Worm (Caenorhabditis elegans) whole organism, L4 larva: ENCODE measurements around the gene F23H12.5.
A peak's percentile ranks its signal among the peaks of the same experiment; 100 is the strongest.

Source experiments
- F26F4.8 ChIP-seq: fragments of 200-800 bp; sonication (Bioruptor generic); conservative IDR thresholded peaks from 2 replicates; pipeline ENCODE4 v1.3.6; 2022; ENCODE audit warnings: missing genetic modification characterization, missing compliant biosample characterization
- R02D3.7 ChIP-seq: fragments of 150-350 bp; sonication (generic microtip); optimal IDR thresholded peaks from 3 replicates; lab custom pipeline; 2014; ENCODE audit warnings: missing biosample characterization, missing genetic modification characterization
- T20F7.1 ChIP-seq: fragments of 200-800 bp; sonication (Bioruptor generic); optimal IDR thresholded peaks from 2 replicates; lab custom pipeline; 2018; ENCODE audit warnings: mild to moderate bottlenecking, missing genetic modification characterization, missing compliant biosample characterization
- Y105C5A.15 ChIP-seq: fragments of 200-800 bp; sonication (Bioruptor generic); IDR thresholded peaks from 2 replicates; pipeline ENCODE4 v1.3.6; 2022; ENCODE audit warnings: missing genetic modification characterization, missing compliant biosample characterization
- Y5F2A.4 ChIP-seq: fragments of 200-800 bp; sonication (Bioruptor generic); optimal IDR thresholded peaks from 2 replicates; lab custom pipeline; 2018; ENCODE audit warnings: mild to moderate bottlenecking, missing genetic modification characterization, missing compliant biosample characterization
- ZK546.5 ChIP-seq, 2 experiments: sonication (generic microtip); optimal IDR thresholded peaks; 2 replicates each; lab custom pipeline; 2017; ENCODE audit warnings: missing biosample characterization in 2 of 2, missing genetic modification characterization in 2 of 2
- aha-1 ChIP-seq: fragments of 150-350 bp; peaks from one replicate; lab custom pipeline; 2014; ENCODE audit warnings: missing biosample characterization, missing genetic modification characterization
- arid-1 ChIP-seq: fragments of 200-800 bp; sonication (Bioruptor generic); conservative IDR thresholded peaks from 2 replicates; pipeline ENCODE4 v1.3.6; 2022; ENCODE audit warnings: missing genetic modification reagents, missing genetic modification characterization, missing compliant biosample characterization
- attf-4 ChIP-seq: sonication (generic microtip); optimal IDR thresholded peaks from 3 replicates; lab custom pipeline; 2017; ENCODE audit warnings: missing biosample characterization, missing genetic modification characterization
- ceh-28 ChIP-seq: fragments of 150-350 bp; optimal IDR thresholded peaks from 2 replicates; lab custom pipeline; 2014; ENCODE audit warnings: missing biosample characterization, missing genetic modification reagents, missing genetic modification characterization
- ceh-44 ChIP-seq: fragments of 200-800 bp; sonication (Bioruptor generic); IDR thresholded peaks from 2 replicates; pipeline ENCODE4 v1.3.6; 2022; ENCODE audit warnings: missing genetic modification reagents, missing genetic modification characterization, missing compliant biosample characterization
- ceh-62 ChIP-seq: sonication (generic microtip); optimal IDR thresholded peaks from 2 replicates; lab custom pipeline; 2017; ENCODE audit warnings: missing biosample characterization, missing genetic modification characterization
- ces-1 ChIP-seq: fragments of 150-350 bp; sonication (generic microtip); optimal IDR thresholded peaks from 4 replicates; lab custom pipeline; 2014; ENCODE audit warnings: missing biosample characterization, missing genetic modification reagents, missing genetic modification characterization
- cey-2 ChIP-seq: sonication (generic microtip); optimal IDR thresholded peaks from 3 replicates; lab custom pipeline; 2017; ENCODE audit warnings: missing genetic modification characterization, mild to moderate bottlenecking, missing compliant biosample characterization, antibody characterized with exemption, borderline replicate concordance; ENCODE audit not compliant: insufficient read depth
- ctbp-1 ChIP-seq: fragments of 200-800 bp; sonication (Bioruptor generic); IDR thresholded peaks from 2 replicates; pipeline ENCODE4 v1.3.6; 2022; ENCODE audit warnings: missing genetic modification reagents, missing genetic modification characterization, missing compliant biosample characterization
- dmd-8 ChIP-seq: fragments of 200-800 bp; sonication (Bioruptor generic); IDR thresholded peaks from 2 replicates; pipeline ENCODE4 v1.3.6; 2022; ENCODE audit warnings: missing genetic modification characterization, missing compliant biosample characterization
- dmd-9 ChIP-seq: fragments of 200-800 bp; sonication (Bioruptor generic); IDR thresholded peaks from 2 replicates; pipeline ENCODE4 v1.3.6; 2022; ENCODE audit warnings: missing genetic modification reagents, missing genetic modification characterization, missing compliant biosample characterization
- dpl-1 ChIP-seq: fragments of 150-350 bp; optimal IDR thresholded peaks from 2 replicates; lab custom pipeline; 2014; ENCODE audit warnings: missing biosample characterization, missing genetic modification reagents, missing genetic modification characterization
- duxl-1 ChIP-seq: sonication (generic microtip); optimal IDR thresholded peaks from 2 replicates; lab custom pipeline; 2016; ENCODE audit warnings: mild to moderate bottlenecking, missing genetic modification characterization, moderate library complexity, missing compliant biosample characterization; ENCODE audit not compliant: poor library complexity
- dve-1 ChIP-seq: sonication (generic microtip); optimal IDR thresholded peaks from 2 replicates; lab custom pipeline; 2017; ENCODE audit warnings: antibody characterized with exemption, mild to moderate bottlenecking, missing genetic modification characterization, missing compliant biosample characterization; ENCODE audit not compliant: insufficient read depth
- egl-27 ChIP-seq: sonication (generic microtip); optimal IDR thresholded peaks from 3 replicates; lab custom pipeline; 2017; ENCODE audit warnings: missing biosample characterization, missing genetic modification reagents, missing genetic modification characterization
- fkh-10 ChIP-seq: fragments of 150-350 bp; optimal IDR thresholded peaks from 2 replicates; lab custom pipeline; 2014; ENCODE audit warnings: missing biosample characterization, missing genetic modification reagents, missing genetic modification characterization
- fos-1 ChIP-seq: fragments of 150-350 bp; optimal IDR thresholded peaks from 2 replicates; lab custom pipeline; 2014; ENCODE audit warnings: missing biosample characterization, missing genetic modification characterization
- hif-1 ChIP-seq, 2 experiments: sonication (generic microtip); optimal IDR thresholded peaks; 2 replicates each; lab custom pipeline; 2016 to 2017; ENCODE audit warnings: missing compliant biosample characterization in 2 of 2, missing genetic modification characterization in 2 of 2, missing genetic modification reagents in 2 of 2, missing genotype in 2 of 2, mild to moderate bottlenecking in 1 of 2
- hlh-11 ChIP-seq: fragments of 200-800 bp; sonication (Bioruptor generic); optimal IDR thresholded peaks from 2 replicates; lab custom pipeline; 2018; ENCODE audit warnings: mild to moderate bottlenecking, missing genetic modification characterization, missing compliant biosample characterization
- hlh-30 ChIP-seq: sonication (generic microtip); optimal IDR thresholded peaks from 2 replicates; lab custom pipeline; 2017; ENCODE audit warnings: antibody characterized with exemption, mild to moderate bottlenecking, missing genetic modification characterization, missing compliant biosample characterization; ENCODE audit not compliant: insufficient read depth
- lin-15B ChIP-seq: fragments of 150-350 bp; sonication (generic microtip); optimal IDR thresholded peaks from 3 replicates; lab custom pipeline; 2014; ENCODE audit warnings: missing biosample characterization, missing genetic modification characterization
- lin-39 ChIP-seq: fragments of 150-350 bp; optimal IDR thresholded peaks from 2 replicates; lab custom pipeline; 2014; ENCODE audit warnings: missing biosample characterization, missing genetic modification reagents, missing genetic modification characterization
- lsy-2 ChIP-seq, 2 experiments: fragments of 150-350 bp in 1 of 2; sonication (generic microtip) in 1 of 2; optimal IDR thresholded peaks; 2 replicates each; lab custom pipeline; 2014 to 2017; ENCODE audit warnings: missing biosample characterization in 2 of 2, missing genetic modification characterization in 2 of 2
- mdl-1 ChIP-seq, 2 experiments: fragments of 150-350 bp in 1 of 2; sonication (generic microtip) in 1 of 2; optimal IDR thresholded peaks; 2 replicates each; lab custom pipeline; 2014 to 2017; ENCODE audit warnings: missing biosample characterization in 2 of 2, missing genetic modification characterization in 2 of 2
- mdt-29 ChIP-seq: fragments of 200-800 bp; sonication (Bioruptor generic); IDR thresholded peaks from 2 replicates; pipeline ENCODE4 v1.3.6; 2022; ENCODE audit warnings: missing genetic modification reagents, missing genetic modification characterization, missing compliant biosample characterization
- mep-1 ChIP-seq: fragments of 150-350 bp; sonication (generic microtip); optimal IDR thresholded peaks from 3 replicates; lab custom pipeline; 2014; ENCODE audit warnings: missing biosample characterization, missing genetic modification characterization
- mxl-3 ChIP-seq: fragments of 200-800 bp; sonication (Bioruptor generic); optimal IDR thresholded peaks from 2 replicates; lab custom pipeline; 2018; ENCODE audit warnings: mild to moderate bottlenecking, missing genetic modification characterization, missing compliant biosample characterization
- nhr-10 ChIP-seq: fragments of 150-350 bp; optimal IDR thresholded peaks from 2 replicates; lab custom pipeline; 2014; ENCODE audit warnings: missing biosample characterization, missing genetic modification characterization
- nhr-11 ChIP-seq: fragments of 150-350 bp; optimal IDR thresholded peaks from 2 replicates; lab custom pipeline; 2014; ENCODE audit warnings: missing biosample characterization, missing genetic modification characterization
- nhr-28 ChIP-seq: fragments of 150-350 bp; optimal IDR thresholded peaks from 2 replicates; lab custom pipeline; 2014; ENCODE audit warnings: missing biosample characterization, missing genetic modification characterization
- nhr-41 ChIP-seq: fragments of 200-800 bp; sonication (Bioruptor generic); IDR thresholded peaks from 2 replicates; pipeline ENCODE4 v1.3.6; 2022; ENCODE audit warnings: missing genetic modification reagents, missing genetic modification characterization, missing compliant biosample characterization
- nhr-76 ChIP-seq: fragments of 150-350 bp; optimal IDR thresholded peaks from 2 replicates; lab custom pipeline; 2014; ENCODE audit warnings: missing biosample characterization, missing genetic modification characterization
- nhr-77 ChIP-seq: fragments of 150-350 bp; optimal IDR thresholded peaks from 2 replicates; lab custom pipeline; 2014; ENCODE audit warnings: missing biosample characterization, missing genetic modification characterization
- php-3 ChIP-seq: fragments of 200-800 bp; sonication (Bioruptor generic); IDR thresholded peaks from 2 replicates; pipeline ENCODE4 v1.3.6; 2022; ENCODE audit warnings: missing genetic modification reagents, missing genetic modification characterization, missing compliant biosample characterization
- saeg-2 ChIP-seq: fragments of 200-800 bp; sonication (Bioruptor generic); IDR thresholded peaks from 2 replicates; pipeline ENCODE4 v1.3.6; 2022; ENCODE audit warnings: missing genetic modification reagents, missing genetic modification characterization, missing compliant biosample characterization
- sdz-12 ChIP-seq: fragments of 200-800 bp; sonication (Bioruptor generic); optimal IDR thresholded peaks from 2 replicates; lab custom pipeline; 2018; ENCODE audit warnings: mild to moderate bottlenecking, missing genetic modification characterization, missing compliant biosample characterization
- skn-1 ChIP-seq: fragments of 150-350 bp; optimal IDR thresholded peaks from 2 replicates; lab custom pipeline; 2014; ENCODE audit warnings: missing biosample characterization, missing genetic modification characterization
- snpc-4 ChIP-seq: fragments of 150-350 bp; optimal IDR thresholded peaks from 2 replicates; lab custom pipeline; 2014; ENCODE audit warnings: missing biosample characterization, missing genetic modification characterization
- spr-1 ChIP-seq: sonication (generic microtip); optimal IDR thresholded peaks from 2 replicates; lab custom pipeline; 2016; ENCODE audit warnings: mild to moderate bottlenecking, missing genetic modification characterization, missing compliant biosample characterization
- tra-1 ChIP-seq: fragments of 200-800 bp; sonication (Bioruptor generic); IDR thresholded peaks from 2 replicates; pipeline ENCODE4 v1.3.6; 2022; ENCODE audit warnings: missing genetic modification reagents, missing genetic modification characterization, missing compliant biosample characterization
- unc-62 ChIP-seq, 3 experiments: fragments of 150-350 bp in 1 of 3; sonication (generic microtip); optimal IDR thresholded peaks in 2 of 3; peaks in 1 of 3; 1 replicate in 1 of 3; 2 replicates in 2 of 3; lab custom pipeline; 2014 to 2017; ENCODE audit warnings: missing biosample characterization in 3 of 3, missing genetic modification characterization in 3 of 3, missing genetic modification reagents in 3 of 3, missing genotype in 1 of 3
- vab-7 ChIP-seq: fragments of 200-800 bp; sonication (Bioruptor generic); IDR thresholded peaks from 2 replicates; pipeline ENCODE4 v1.3.6; 2022; ENCODE audit warnings: missing genetic modification reagents, missing genetic modification characterization, missing compliant biosample characterization
- ztf-11 ChIP-seq: fragments of 150-350 bp; optimal IDR thresholded peaks from 2 replicates; lab custom pipeline; 2014; ENCODE audit warnings: missing biosample characterization, missing genetic modification characterization

F23H12.5 gene

DNA sequence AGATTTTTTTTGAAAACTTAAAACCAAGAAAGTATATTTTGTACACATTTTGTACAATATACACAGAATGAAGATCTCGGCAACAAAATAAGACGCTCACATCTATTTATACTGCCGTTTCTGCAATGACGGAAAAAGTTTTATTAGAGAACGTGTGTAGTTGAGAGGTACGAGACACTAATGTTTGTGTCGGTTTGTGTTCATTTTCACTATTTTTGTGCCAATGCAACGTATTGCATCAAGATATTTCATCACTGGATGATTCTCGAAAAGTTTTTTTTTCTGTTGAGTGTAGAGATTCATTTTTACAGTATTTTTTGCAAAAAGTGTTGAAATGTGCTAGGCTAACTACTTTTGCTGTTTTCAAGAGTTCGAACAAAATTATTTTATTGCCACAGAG is 50.5 kb downstream of the F23H12.5 start (continued):
- TF ChIP-seq hlh-11 (tag; lab: Kevin White, UChicago) (peak; percentile 33), mep-1 (tag; lab: Kevin White, UChicago) (peak; percentile 51), dve-1 (tag; lab: Kevin White, UChicago) (peak; percentile 14), nhr-28 (tag; lab: Kevin White, UChicago) (peak; percentile 91), ztf-11 (no peak), ces-1 (GFP tag; lab: Kevin White, UChicago) (no peak), ceh-62 (tag; lab: Kevin White, UChicago) (no peak)

DNA sequence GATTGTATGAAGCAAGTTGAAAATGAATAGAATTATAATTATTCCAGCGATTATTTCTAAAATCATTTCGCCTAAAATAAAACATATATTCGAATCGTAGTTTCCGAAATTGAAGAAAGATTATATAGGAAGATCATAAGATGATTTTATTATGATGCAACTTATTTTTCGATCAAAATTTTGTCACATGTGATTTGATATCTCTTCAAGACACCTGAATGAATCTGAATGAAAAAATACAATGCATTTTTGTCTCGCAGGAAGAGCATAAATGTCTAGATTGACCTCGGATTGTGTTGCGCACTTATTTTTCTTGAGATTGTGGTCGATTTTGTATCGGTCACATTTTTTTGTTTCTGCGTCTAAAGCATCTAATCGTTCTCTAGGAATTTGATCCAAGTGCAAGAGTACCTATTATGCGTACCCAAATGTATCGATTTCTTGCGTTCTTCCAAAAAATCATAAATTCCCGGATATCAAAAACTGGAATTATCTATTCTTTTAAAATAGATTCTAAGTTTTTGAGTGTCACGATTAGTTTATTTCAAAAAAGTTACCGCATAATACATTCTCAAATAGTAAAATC is 52.1 kb downstream of the F23H12.5 start, which contains the start of gene hrg-2:
Gene hrg-2, minus strand, starts transcription at position 98 of the 586 bp plus-strand sequence.
- no peak for TF ChIP-seq fkh-10 (GFP tag; lab: Kevin White, UChicago)
- no peak for TF ChIP-seq egl-27
- peak; percentile 11 for TF ChIP-seq dve-1 (tag; lab: Kevin White, UChicago)
- no peak for TF ChIP-seq unc-62 (GFP tag; optimal IDR thresholded peaks at IDR 0.05 in 1 of 2; lab: Kevin White, UChicago)
- no peak for TF ChIP-seq unc-62 (tag; optimal IDR thresholded peaks at IDR 0.05; lab: Kevin White, UChicago)
- peak; percentile 31 for TF ChIP-seq aha-1 (tag; lab: Kevin White, UChicago)
- no peak for TF ChIP-seq saeg-2 (GFP tag; lab: Robert Waterston, UW)
- no peak for TF ChIP-seq nhr-41 (GFP tag; lab: Robert Waterston, UW)
- TF ChIP-seq lin-15B (tag; lab: Kevin White, UChicago), result no peak
- no peak for TF ChIP-seq cey-2 (tag; lab: Kevin White, UChicago)
- no peak for TF ChIP-seq nhr-77
- no peak for TF ChIP-seq ceh-44 (GFP tag; lab: Robert Waterston, UW)
- TF ChIP-seq lin-39 (tag; lab: Kevin White, UChicago), result no peak
- no peak for TF ChIP-seq tra-1
- no peak for TF ChIP-seq dmd-8 (GFP tag; lab: Robert Waterston, UW)
- TF ChIP-seq mdl-1 (tag; optimal IDR thresholded peaks at IDR 0.05; lab: Kevin White, UChicago), result no peak
- no peak for TF ChIP-seq dpl-1 (GFP tag; lab: Kevin White, UChicago)
- no peak for TF ChIP-seq hif-1 (tag; optimal IDR thresholded peaks at IDR 0.05; lab: Kevin White, UChicago)
- TF ChIP-seq F26F4.8 (GFP tag; lab: Robert Waterston, UW), result no peak
- no peak for TF ChIP-seq Y105C5A.15 (GFP tag; lab: Robert Waterston, UW)
- no peak for TF ChIP-seq ZK546.5 (tag; optimal IDR thresholded peaks at IDR 0.05; lab: Kevin White, UChicago)
- no peak for TF ChIP-seq attf-4 (tag; lab: Kevin White, UChicago)
- TF ChIP-seq duxl-1, result no peak
- TF ChIP-seq dmd-9 (GFP tag; lab: Robert Waterston, UW), result no peak
- no peak for TF ChIP-seq Y5F2A.4 (GFP tag; lab: Kevin White, UChicago)
- TF ChIP-seq mxl-3, result no peak
- TF ChIP-seq ctbp-1 (GFP tag; lab: Robert Waterston, UW), result no peak
- TF ChIP-seq T20F7.1 (GFP tag; lab: Kevin White, UChicago), result no peak
- no peak for TF ChIP-seq R02D3.7 (tag; lab: Kevin White, UChicago)
- TF ChIP-seq snpc-4 (tag; lab: Kevin White, UChicago), result no peak
- no peak for TF ChIP-seq nhr-11 (tag; lab: Kevin White, UChicago)
- no peak for TF ChIP-seq nhr-76 (tag; lab: Kevin White, UChicago)
- TF ChIP-seq lsy-2 (tag; optimal IDR thresholded peaks at IDR 0.05; lab: Kevin White, UChicago), result no peak
- peak; percentile 40 for TF ChIP-seq hlh-30 (tag; lab: Kevin White, UChicago)
- TF ChIP-seq fos-1, result no peak
- peak; percentile 14 for TF ChIP-seq nhr-28 (tag; lab: Kevin White, UChicago)
- no peak for TF ChIP-seq skn-1 (tag; lab: Kevin White, UChicago)
- no peak for TF ChIP-seq spr-1
- no peak for TF ChIP-seq sdz-12 (GFP tag; lab: Kevin White, UChicago)
- TF ChIP-seq php-3 (GFP tag; lab: Robert Waterston, UW), result no peak
- TF ChIP-seq mep-1 (tag; lab: Kevin White, UChicago), result peak; percentile 2
- no peak for TF ChIP-seq vab-7 (GFP tag; lab: Robert Waterston, UW)
- TF ChIP-seq arid-1, result no peak
- no peak for TF ChIP-seq nhr-10 (tag; lab: Kevin White, UChicago)
- no peak for TF ChIP-seq mdt-29 (GFP tag; lab: Robert Waterston, UW)
- TF ChIP-seq ceh-28 (tag; lab: Kevin White, UChicago), result no peak
